Worm (Caenorhabditis elegans) whole organism, early embryonic: ENCODE data around the gene dhhc-8.

Source experiments
- B0310.2 ChIP-seq: sonication (generic microtip); optimal IDR thresholded peaks from 2 replicates; lab custom pipeline; 2016; ENCODE audit warnings: mild to moderate bottlenecking, missing genetic modification characterization, missing compliant biosample characterization
- F13C5.2 ChIP-seq: sonication (generic microtip); optimal IDR thresholded peaks from 2 replicates; lab custom pipeline; 2017; ENCODE audit warnings: mild to moderate bottlenecking, missing genetic modification characterization, inconsistent platforms, missing compliant biosample characterization
- aly-1 ChIP-seq: sonication (generic microtip); optimal IDR thresholded peaks from 2 replicates; lab custom pipeline; 2016; ENCODE audit warnings: missing genetic modification characterization, missing compliant biosample characterization
- ama-1 ChIP-seq: fragments of 150-350 bp; optimal IDR thresholded peaks from 2 replicates; lab custom pipeline; 2014
- ceh-13 ChIP-seq: fragments of 200-800 bp; sonication (Bioruptor generic); optimal IDR thresholded peaks from 2 replicates; lab custom pipeline; 2018; ENCODE audit warnings: mild to moderate bottlenecking, missing genetic modification characterization, missing compliant biosample characterization
- ceh-36 ChIP-seq: sonication (generic microtip); optimal IDR thresholded peaks from 2 replicates; lab custom pipeline; 2016; ENCODE audit warnings: missing genetic modification characterization, inconsistent platforms, missing compliant biosample characterization
- ets-7 ChIP-seq: sonication (generic microtip); optimal IDR thresholded peaks from 2 replicates; lab custom pipeline; 2016; ENCODE audit warnings: missing genotype, missing genetic modification characterization, missing compliant biosample characterization
- flt-1 ChIP-seq: fragments of 200-800 bp; sonication (Bioruptor generic); IDR thresholded peaks from 2 replicates; pipeline ENCODE4 v1.3.6; 2022; ENCODE audit warnings: missing genetic modification characterization, missing compliant biosample characterization
- hmbx-1 ChIP-seq: sonication (generic microtip); optimal IDR thresholded peaks from 2 replicates; lab custom pipeline; 2016; ENCODE audit warnings: mild to moderate bottlenecking, missing genetic modification characterization, missing compliant biosample characterization
- hmg-4 ChIP-seq: fragments of 200-800 bp; sonication (Bioruptor generic); optimal IDR thresholded peaks from 2 replicates; lab custom pipeline; 2018; ENCODE audit warnings: mild to moderate bottlenecking, missing genetic modification characterization, missing compliant biosample characterization
- hnd-1 ChIP-seq: sonication (generic microtip); optimal IDR thresholded peaks from 2 replicates; lab custom pipeline; 2016; ENCODE audit warnings: missing genetic modification characterization, missing compliant biosample characterization
- pes-1 ChIP-seq: fragments of 200-800 bp; sonication (Bioruptor generic); IDR thresholded peaks from 2 replicates; pipeline ENCODE4 v1.3.6; 2022; ENCODE audit warnings: missing genetic modification reagents, missing genetic modification characterization, missing compliant biosample characterization
- scrt-1 ChIP-seq: fragments of 200-800 bp; sonication (Bioruptor generic); IDR thresholded peaks from 2 replicates; pipeline ENCODE4 v1.3.6; 2022; ENCODE audit warnings: missing genetic modification characterization, missing compliant biosample characterization
- sea-1 ChIP-seq: fragments of 200-800 bp; sonication (Bioruptor generic); conservative IDR thresholded peaks from 2 replicates; pipeline ENCODE4 v1.3.6; 2022; ENCODE audit warnings: missing genetic modification characterization, missing compliant biosample characterization
- tbx-11 ChIP-seq: fragments of 200-800 bp; sonication (Bioruptor generic); IDR thresholded peaks from 2 replicates; pipeline ENCODE4 v1.3.6; 2022; ENCODE audit warnings: missing genetic modification characterization, missing compliant biosample characterization
- tbx-37 ChIP-seq: fragments of 200-800 bp; sonication (Bioruptor generic); conservative IDR thresholded peaks from 2 replicates; pipeline ENCODE4 v1.3.6; 2022; ENCODE audit warnings: missing genetic modification reagents, missing genetic modification characterization, missing compliant biosample characterization
- tra-4 ChIP-seq: sonication (generic microtip); optimal IDR thresholded peaks from 2 replicates; lab custom pipeline; 2017; ENCODE audit warnings: missing genetic modification characterization, missing compliant biosample characterization

The dhhc-8 gene

ce11 chrIII:13107307-13107706 is at the start of gene dhhc-8:
TSS of gene dhhc-8 (plus strand) at chrIII:13107607.
- TF ChIP-seq ceh-36 (tag; lab: Kevin White, UChicago) = no peak
- no peak for TF ChIP-seq flt-1 (GFP tag; lab: Robert Waterston, UW)
- no peak for TF ChIP-seq hnd-1 (tag; lab: Kevin White, UChicago)
- no peak for TF ChIP-seq aly-1

- TF ChIP-seq pes-1 (GFP tag; lab: Robert Waterston, UW) (no peak), flt-1 (GFP tag; lab: Robert Waterston, UW) (no peak), aly-1 (no peak), F13C5.2 (tag; lab: Kevin White, UChicago) (no peak), tbx-37 (GFP tag; lab: Robert Waterston, UW) (no peak)
Measured at ce11 chrIII:13058140-13058539, 49.3 kb upstream of the dhhc-8 start.

DNA sequence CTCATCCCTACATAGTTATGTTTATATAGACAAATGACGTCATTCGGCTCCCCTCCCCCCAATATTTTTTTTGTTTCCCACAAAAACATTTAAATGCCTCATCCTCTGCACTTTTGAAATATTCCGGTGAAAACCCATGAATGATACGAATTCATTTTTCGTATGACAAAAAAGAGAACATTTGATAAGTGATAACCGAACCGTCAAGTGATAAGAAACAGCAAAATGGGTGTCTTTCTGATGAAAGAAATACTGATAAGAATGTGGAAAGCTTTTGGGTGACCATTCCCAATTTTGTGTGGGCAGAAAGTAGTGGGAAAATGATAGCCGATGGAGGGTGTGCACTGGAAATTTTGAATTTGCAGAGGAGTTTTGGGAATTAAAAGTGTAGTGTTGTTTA is 48.1 kb upstream of the dhhc-8 start:
- TF ChIP-seq pes-1 (GFP tag; lab: Robert Waterston, UW) = no peak
- no peak for TF ChIP-seq hmbx-1 (tag; lab: Kevin White, UChicago)
- TF ChIP-seq B0310.2 (tag; lab: Kevin White, UChicago) = no peak

- TF ChIP-seq ceh-13 (GFP tag; lab: Kevin White, UChicago) = no peak
- TF ChIP-seq ama-1 = peak; percentile 80
Measured at ce11 chrIII:13061136-13061535, 46.3 kb upstream of the dhhc-8 start.

DNA sequence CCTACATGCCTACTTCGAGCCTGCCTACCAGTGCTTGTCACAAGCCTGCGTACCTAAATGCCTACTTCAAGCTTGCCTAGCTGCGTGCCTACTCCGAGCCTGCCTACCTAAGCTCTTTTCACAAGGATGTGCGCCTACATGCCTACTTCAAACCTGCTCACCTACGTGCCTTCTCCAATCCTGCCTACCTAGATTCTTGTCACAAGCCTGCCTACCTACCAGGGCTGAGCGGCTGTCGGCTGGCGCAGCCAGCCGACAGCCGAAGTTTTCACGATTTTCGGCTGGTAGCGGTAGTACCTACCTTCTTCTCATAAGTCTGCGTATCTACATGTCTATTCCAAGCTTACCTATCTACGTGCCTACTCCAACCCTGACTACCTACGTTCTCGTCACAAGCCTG is 45.7 kb upstream of the dhhc-8 start:
- TF ChIP-seq hnd-1 (tag; lab: Kevin White, UChicago) = no peak
- TF ChIP-seq ama-1 = no peak
- TF ChIP-seq tbx-11 (GFP tag; lab: Robert Waterston, UW) = 0 out of 2 replicates have a peak, but pooled peaks have one; percentile 30
- TF ChIP-seq flt-1 (GFP tag; lab: Robert Waterston, UW) = 0 out of 2 replicates have a peak, but pooled peaks have one; percentile 1

DNA sequence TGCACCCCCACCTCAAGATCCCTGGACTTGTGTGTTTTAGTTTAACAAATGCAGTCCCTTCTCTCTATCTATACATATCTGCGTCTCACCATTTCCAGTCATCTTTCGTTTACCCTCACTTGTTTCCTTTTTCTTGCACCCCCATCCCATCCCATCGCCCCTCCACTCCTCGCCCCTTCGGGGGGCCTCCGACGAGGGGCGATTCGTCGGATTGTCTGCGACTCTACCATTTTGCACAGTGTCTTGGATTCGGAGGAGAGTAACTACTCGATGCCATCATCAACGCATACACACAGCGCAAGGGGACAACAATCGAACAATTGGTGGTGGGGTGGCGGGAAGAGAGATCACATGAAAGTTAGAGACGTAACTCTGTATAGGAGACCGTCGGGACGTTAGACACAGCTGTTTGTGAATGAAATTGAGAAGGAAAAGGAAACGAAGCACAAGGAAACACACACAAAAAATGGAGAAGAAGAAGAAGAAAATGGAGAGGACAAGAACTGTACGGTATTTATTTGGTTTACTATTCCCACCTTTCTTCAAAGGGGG is 44.9 kb upstream of the dhhc-8 start:
- peak; percentile 84 for TF ChIP-seq hmg-4 (GFP tag; lab: Kevin White, UChicago)
- peak; percentile 49 for TF ChIP-seq ets-7
- TF ChIP-seq ceh-36 (tag; lab: Kevin White, UChicago) = peak; percentile 27
- TF ChIP-seq ama-1 = no peak
- TF ChIP-seq flt-1 (GFP tag; lab: Robert Waterston, UW) = no peak; the same call in 1 of the 2 replicates
- no peak; the same call in 1 of the 2 replicates for TF ChIP-seq sea-1
- peak; percentile 38 for TF ChIP-seq aly-1
- peak; percentile 59; the same call in 1 of the 2 replicates for TF ChIP-seq tbx-11 (GFP tag; lab: Robert Waterston, UW)
- TF ChIP-seq ceh-13 (GFP tag; lab: Kevin White, UChicago) = peak; percentile 12
- peak; percentile 22 for TF ChIP-seq B0310.2 (tag; lab: Kevin White, UChicago)
- peak; percentile 59; the same call in 1 of the 2 replicates for TF ChIP-seq pes-1 (GFP tag; lab: Robert Waterston, UW)
- peak; percentile 76 for TF ChIP-seq F13C5.2 (tag; lab: Kevin White, UChicago)

ce11 chrIII:13062989-13063388 is 44.4 kb upstream of the dhhc-8 start:
- no peak for TF ChIP-seq ceh-36 (tag; lab: Kevin White, UChicago)
- TF ChIP-seq flt-1 (GFP tag; lab: Robert Waterston, UW) = no peak
- no peak for TF ChIP-seq pes-1 (GFP tag; lab: Robert Waterston, UW)
- TF ChIP-seq F13C5.2 (tag; lab: Kevin White, UChicago) = no peak
- no peak for TF ChIP-seq scrt-1 (GFP tag; lab: Robert Waterston, UW)
- no peak for TF ChIP-seq hnd-1 (tag; lab: Kevin White, UChicago)
- no peak for TF ChIP-seq ets-7
- TF ChIP-seq hmg-4 (GFP tag; lab: Kevin White, UChicago) = no peak
- no peak for TF ChIP-seq hmbx-1 (tag; lab: Kevin White, UChicago)
- no peak for TF ChIP-seq tbx-11 (GFP tag; lab: Robert Waterston, UW)
- TF ChIP-seq tra-4 (tag; lab: Kevin White, UChicago) = no peak
- TF ChIP-seq ama-1 = no peak
- no peak for TF ChIP-seq aly-1
- no peak for TF ChIP-seq ceh-13 (GFP tag; lab: Kevin White, UChicago)
- no peak for TF ChIP-seq tbx-37 (GFP tag; lab: Robert Waterston, UW)
- TF ChIP-seq sea-1 = no peak
- TF ChIP-seq B0310.2 (tag; lab: Kevin White, UChicago) = no peak

- TF ChIP-seq hnd-1 (tag; lab: Kevin White, UChicago) = no peak
- 0 out of 2 replicates have a peak, but pooled peaks have one; percentile 47 for TF ChIP-seq sea-1
Measured at ce11 chrIII:13064213-13065184, 42.9 kb upstream of the dhhc-8 start.
